Worm (Caenorhabditis elegans) whole organism, L1 larva: ENCODE results near the gene C06B8.3.

ENCODE experiments used
- C16A3.4 ChIP-seq: fragments of 150-350 bp; optimal IDR thresholded peaks from 2 replicates; lab custom pipeline; 2014; ENCODE audit warnings: missing biosample characterization, missing genetic modification characterization
- C34B4.2 ChIP-seq: sonication (generic microtip); optimal IDR thresholded peaks from 2 replicates; lab custom pipeline; 2017; ENCODE audit warnings: mild to moderate bottlenecking, missing genetic modification characterization, missing compliant biosample characterization
- aly-2 ChIP-seq: fragments of 150-350 bp; optimal IDR thresholded peaks from 2 replicates; lab custom pipeline; 2014; ENCODE audit warnings: missing biosample characterization, missing genetic modification characterization
- ama-1 ChIP-seq: fragments of 150-350 bp; optimal IDR thresholded peaks from 2 replicates; lab custom pipeline; 2014
- ceh-63 ChIP-seq: fragments of 200-800 bp; sonication (Bioruptor generic); optimal IDR thresholded peaks from 2 replicates; lab custom pipeline; 2018; ENCODE audit warnings: mild to moderate bottlenecking, missing genetic modification characterization, missing compliant biosample characterization
- ceh-82 ChIP-seq, 3 experiments: fragments of 150-350 bp in 1 of 3; sonication (generic microtip) in 2 of 3; optimal IDR thresholded peaks; 2 replicates each; lab custom pipeline; 2014 to 2017; ENCODE audit warnings: missing biosample characterization in 3 of 3, missing genetic modification characterization in 3 of 3
- dpl-1 ChIP-seq, 3 experiments: fragments of 150-350 bp in 2 of 3; sonication (generic microtip) in 1 of 3; optimal IDR thresholded peaks; 2 replicates each; lab custom pipeline; 2014 to 2017; ENCODE audit warnings: missing biosample characterization in 3 of 3, missing genetic modification characterization in 3 of 3, missing genetic modification reagents in 3 of 3
- dsc-1 ChIP-seq: sonication (generic microtip); optimal IDR thresholded peaks from 2 replicates; lab custom pipeline; 2016; ENCODE audit warnings: mild to moderate bottlenecking, missing genetic modification characterization, missing compliant biosample characterization
- efl-1 ChIP-seq, 4 experiments: fragments of 150-350 bp; optimal IDR thresholded peaks in 3 of 4; peaks in 1 of 4; 1 replicate in 1 of 4; 2 replicates in 3 of 4; lab custom pipeline; 2014; ENCODE audit warnings: missing biosample characterization in 2 of 4, missing genetic modification characterization in 2 of 4, missing genetic modification reagents in 2 of 4
- efl-3 ChIP-seq: fragments of 200-800 bp; sonication (Bioruptor generic); optimal IDR thresholded peaks from 2 replicates; lab custom pipeline; 2018; ENCODE audit warnings: mild to moderate bottlenecking, missing genetic modification characterization, missing compliant biosample characterization
- egl-13 ChIP-seq: sonication (generic microtip); optimal IDR thresholded peaks from 2 replicates; lab custom pipeline; 2016; ENCODE audit warnings: missing genotype, missing genetic modification reagents, missing genetic modification characterization, missing compliant biosample characterization
- elt-2 ChIP-seq: sonication (generic microtip); optimal IDR thresholded peaks from 2 replicates; lab custom pipeline; 2016; ENCODE audit warnings: missing genetic modification characterization, mild to moderate bottlenecking, inconsistent platforms, missing compliant biosample characterization, missing genetic modification reagents
- elt-3 ChIP-seq, 6 experiments: fragments of 150-350 bp in 1 of 6; sonication (generic microtip); optimal IDR thresholded peaks; 2 replicates each; lab custom pipeline; 2017 to 2018; ENCODE audit warnings: missing biosample characterization in 6 of 6, missing genetic modification characterization in 6 of 6, inconsistent platforms in 1 of 6
- grh-1 ChIP-seq: fragments of 200-800 bp; sonication (Bioruptor generic); IDR thresholded peaks from 2 replicates; pipeline ENCODE4 v1.3.6; 2022; ENCODE audit warnings: missing genetic modification reagents, missing genetic modification characterization, missing compliant biosample characterization
- jun-1 ChIP-seq: fragments of 150-350 bp; optimal IDR thresholded peaks from 2 replicates; lab custom pipeline; 2014; ENCODE audit warnings: missing biosample characterization, missing genetic modification reagents, missing genetic modification characterization
- lin-13 ChIP-seq: fragments of 150-350 bp; optimal IDR thresholded peaks from 2 replicates; lab custom pipeline; 2014; ENCODE audit warnings: missing biosample characterization, missing genetic modification reagents, missing genetic modification characterization
- lin-14 ChIP-seq: fragments of 200-800 bp; sonication (Bioruptor generic); optimal IDR thresholded peaks from 2 replicates; lab custom pipeline; 2018; ENCODE audit warnings: mild to moderate bottlenecking, missing genetic modification characterization, moderate library complexity, missing compliant biosample characterization
- lin-35 ChIP-seq, 2 experiments: fragments of 150-350 bp; optimal IDR thresholded peaks; 2 replicates each; lab custom pipeline; 2014; ENCODE audit warnings: missing biosample characterization in 2 of 2, missing genetic modification characterization in 2 of 2, missing genetic modification reagents in 2 of 2
- lsy-2 ChIP-seq, 2 experiments: fragments of 150-350 bp; optimal IDR thresholded peaks; 2 replicates each; lab custom pipeline; 2014; ENCODE audit warnings: missing biosample characterization in 2 of 2, missing genetic modification characterization in 2 of 2
- mdl-1 ChIP-seq, 2 experiments: fragments of 150-350 bp; optimal IDR thresholded peaks; 2 replicates each; lab custom pipeline; 2014 to 2017; ENCODE audit warnings: missing biosample characterization in 2 of 2, missing genetic modification characterization in 2 of 2, inconsistent platforms in 1 of 2
- nhr-19 ChIP-seq: fragments of 200-800 bp; sonication (Bioruptor generic); conservative IDR thresholded peaks from 2 replicates; pipeline ENCODE4 v1.3.6; 2022; ENCODE audit warnings: missing genetic modification characterization, missing compliant biosample characterization
- nhr-20 ChIP-seq: sonication (generic microtip); optimal IDR thresholded peaks from 2 replicates; lab custom pipeline; 2016; ENCODE audit warnings: mild to moderate bottlenecking, missing genetic modification characterization, missing compliant biosample characterization
- nhr-47 ChIP-seq: sonication (generic microtip); optimal IDR thresholded peaks from 2 replicates; lab custom pipeline; 2016; ENCODE audit warnings: mild to moderate bottlenecking, missing genetic modification characterization, moderate library complexity, missing compliant biosample characterization
- nhr-77 ChIP-seq: fragments of 150-350 bp; optimal IDR thresholded peaks from 2 replicates; lab custom pipeline; 2014; ENCODE audit warnings: missing biosample characterization, missing genetic modification characterization
- nhr-85 ChIP-seq: sonication (generic microtip); peaks from one replicate; lab custom pipeline; 2016; ENCODE audit warnings: missing genetic modification characterization, inconsistent platforms, missing compliant biosample characterization
- nhr-90 ChIP-seq: sonication (generic microtip); optimal IDR thresholded peaks from 2 replicates; lab custom pipeline; 2016; ENCODE audit warnings: mild to moderate bottlenecking, missing genetic modification characterization, missing compliant biosample characterization; ENCODE audit not compliant: poor library complexity
- rnt-1 ChIP-seq: sonication (generic microtip); optimal IDR thresholded peaks from 2 replicates; lab custom pipeline; 2016; ENCODE audit warnings: mild to moderate bottlenecking, missing genetic modification characterization, moderate library complexity, missing compliant biosample characterization
- skn-1 ChIP-seq: fragments of 150-350 bp; optimal IDR thresholded peaks from 2 replicates; lab custom pipeline; 2014; ENCODE audit warnings: missing biosample characterization, missing genetic modification characterization
- snpc-4 ChIP-seq: fragments of 150-350 bp; optimal IDR thresholded peaks from 2 replicates; lab custom pipeline; 2014; ENCODE audit warnings: missing biosample characterization, missing genetic modification characterization
- snu-23 ChIP-seq: sonication (generic microtip); optimal IDR thresholded peaks from 2 replicates; lab custom pipeline; 2016; ENCODE audit warnings: missing genetic modification characterization, missing compliant biosample characterization
- sup-37 ChIP-seq: fragments of 200-800 bp; sonication (Bioruptor generic); optimal IDR thresholded peaks from 2 replicates; lab custom pipeline; 2018; ENCODE audit warnings: mild to moderate bottlenecking, missing genetic modification characterization, missing compliant biosample characterization
- swsn-7 ChIP-seq: sonication (generic microtip); optimal IDR thresholded peaks from 2 replicates; lab custom pipeline; 2016; ENCODE audit warnings: missing genetic modification characterization, missing compliant biosample characterization
- tbx-2 ChIP-seq: sonication (generic microtip); optimal IDR thresholded peaks from 2 replicates; lab custom pipeline; 2016; ENCODE audit warnings: missing genetic modification characterization, missing compliant biosample characterization
- tlp-1 ChIP-seq: fragments of 150-350 bp; optimal IDR thresholded peaks from 2 replicates; lab custom pipeline; 2014; ENCODE audit warnings: missing biosample characterization, missing genetic modification characterization
- vab-15 ChIP-seq: sonication (generic microtip); optimal IDR thresholded peaks from 2 replicates; lab custom pipeline; 2017; ENCODE audit warnings: missing genotype, mild to moderate bottlenecking, missing genetic modification characterization, missing compliant biosample characterization
- xbp-1 ChIP-seq: sonication (generic microtip); optimal IDR thresholded peaks from 2 replicates; lab custom pipeline; 2016; ENCODE audit warnings: missing genetic modification characterization, missing compliant biosample characterization
- ztf-11 ChIP-seq, 2 experiments: sonication (generic microtip); optimal IDR thresholded peaks; 2 replicates each; lab custom pipeline; 2016 to 2017; ENCODE audit warnings: missing genetic modification characterization in 2 of 2, missing biosample characterization in 1 of 2, missing compliant biosample characterization in 1 of 2

Gene C06B8.3

DNA sequence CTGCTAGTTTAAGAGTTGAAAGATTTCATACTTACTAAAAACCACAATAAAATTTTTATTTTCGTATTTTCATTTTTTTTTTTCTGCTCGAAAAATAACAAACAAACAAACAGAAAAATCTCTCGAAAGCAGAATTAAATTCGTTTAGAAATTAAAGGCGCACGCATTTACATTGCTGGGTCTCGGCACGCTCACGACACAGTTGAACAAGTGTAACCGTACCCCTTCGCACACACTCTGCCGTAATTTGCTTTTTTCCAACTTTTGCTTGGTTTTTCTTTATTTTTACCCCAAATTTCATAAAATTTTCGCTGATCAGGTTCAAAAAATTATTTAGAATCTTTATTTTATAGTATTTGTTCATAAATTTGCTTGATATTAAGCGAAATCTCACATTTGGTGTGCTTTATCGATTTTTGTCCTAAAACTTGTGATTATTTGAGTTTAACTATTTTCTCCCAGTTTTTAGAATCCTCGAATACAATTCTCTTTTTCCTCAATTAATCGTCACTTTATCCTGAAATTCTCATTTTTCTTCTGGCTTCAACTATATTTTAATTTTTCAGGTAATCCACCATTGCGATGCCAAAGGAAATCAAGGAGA lies 27.3 kb upstream of the C06B8.3 start, which contains the start of gene rpl-38 (continued):
- TF ChIP-seq C34B4.2 (tag; lab: Kevin White, UChicago) = no peak
- TF ChIP-seq snpc-4 (tag; lab: Kevin White, UChicago) = peak; percentile 69
- peak; percentile 87 for TF ChIP-seq nhr-47 (tag; lab: Kevin White, UChicago)
- TF ChIP-seq efl-3 = no peak
- peak; percentile 99 for TF ChIP-seq lsy-2 (tag; optimal IDR thresholded peaks at IDR 0.05; lab: Kevin White, UChicago)
- TF ChIP-seq dpl-1 (GFP tag; optimal IDR thresholded peaks at IDR 0.05; lab: Kevin White, UChicago) = peak; percentile 73 to 84 (median 82)
- no peak for TF ChIP-seq ama-1 (lab: Kevin White, UChicago)
- TF ChIP-seq egl-13 (tag; lab: Kevin White, UChicago) = peak; percentile 40

ce11 chrV:15505068-15505467 lies 20.6 kb upstream of the C06B8.3 start:
- TF ChIP-seq elt-2 (tag; lab: Kevin White, UChicago) (peak; percentile 15), dpl-1 (GFP tag; optimal IDR thresholded peaks at IDR 0.05; lab: Kevin White, UChicago) (peak in 1 of 3 experiments; percentile 26), grh-1 (GFP tag; lab: Robert Waterston, UW) (no peak), nhr-77 (tag; lab: Kevin White, UChicago) (peak; percentile 49), sup-37 (GFP tag; lab: Kevin White, UChicago) (peak; percentile 11), elt-3 (tag; optimal IDR thresholded peaks at IDR 0.05; lab: Kevin White, UChicago) (no peak), nhr-90 (tag; lab: Kevin White, UChicago) (peak; percentile 56), vab-15 (tag; lab: Kevin White, UChicago) (no peak), nhr-20 (tag; lab: Kevin White, UChicago) (peak; percentile 55), mdl-1 (tag; optimal IDR thresholded peaks at IDR 0.05; lab: Kevin White, UChicago) (peak in 1 of 2 experiments; percentile 33), C16A3.4 (tag; lab: Kevin White, UChicago) (peak; percentile 37), ceh-82 (tag; optimal IDR thresholded peaks at IDR 0.05; lab: Kevin White, UChicago) (peak in 2 of 3 experiments; percentile 10 to 52), ztf-11 (tag; optimal IDR thresholded peaks at IDR 0.05; lab: Kevin White, UChicago) (peak in 1 of 2 experiments; percentile 4), lin-14 (GFP tag; lab: Kevin White, UChicago) (no peak), nhr-47 (tag; lab: Kevin White, UChicago) (peak; percentile 54), snu-23 (GFP tag; lab: Kevin White, UChicago) (peak; percentile 51), xbp-1 (tag; lab: Kevin White, UChicago) (peak; percentile 1), rnt-1 (tag; lab: Kevin White, UChicago) (peak; percentile 73), ceh-63 (GFP tag; lab: Kevin White, UChicago) (no peak), jun-1 (tag; lab: Kevin White, UChicago) (peak; percentile 0), nhr-19 (GFP tag; lab: Robert Waterston, UW) (peak; percentile 57), nhr-85 (peak; percentile 54), tlp-1 (no peak), skn-1 (tag; lab: Kevin White, UChicago) (peak; percentile 41), efl-3 (no peak), lin-13 (GFP tag; lab: Kevin White, UChicago) (peak; percentile 45), lin-35 (GFP tag; optimal IDR thresholded peaks at IDR 0.05; lab: Kevin White, UChicago) (peak; percentile 28 to 65), tbx-2 (tag; lab: Kevin White, UChicago) (peak; percentile 16), swsn-7 (tag; lab: Kevin White, UChicago) (peak; percentile 47), efl-1 (optimal IDR thresholded peaks at IDR 0.05; lab: Kevin White, UChicago) (peak in 1 of 2 experiments; percentile 46), efl-1 (GFP tag; optimal IDR thresholded peaks at IDR 0.05 in 1 of 2; lab: Kevin White, UChicago) (peak; percentile 29 to 93), aly-2 (tag; lab: Kevin White, UChicago) (no peak), dsc-1 (tag; lab: Kevin White, UChicago) (no peak)
